Worm (Caenorhabditis elegans): Measurements from ENCODE around the gene unc-60.

The unc-60 gene

ce11 chrV:1472569-1472968 is 2.3 kb upstream of the unc-60 start:
- TF ChIP-seq dao-5 (tag; optimal IDR thresholded peaks at IDR 0.05) = no peak
- TF ChIP-seq W03F9.2 (tag; optimal IDR thresholded peaks at IDR 0.05) = no peak
- TF ChIP-seq him-1 (tag; optimal IDR thresholded peaks at IDR 0.05) = no peak

- TF ChIP-seq W03F9.2 (tag; optimal IDR thresholded peaks at IDR 0.05) (no peak), him-1 (tag; optimal IDR thresholded peaks at IDR 0.05) (no peak), dao-5 (tag; optimal IDR thresholded peaks at IDR 0.05) (no peak)
Measured at ce11 chrV:1476284-1476792, 1.5 kb downstream of the unc-60 start.

DNA sequence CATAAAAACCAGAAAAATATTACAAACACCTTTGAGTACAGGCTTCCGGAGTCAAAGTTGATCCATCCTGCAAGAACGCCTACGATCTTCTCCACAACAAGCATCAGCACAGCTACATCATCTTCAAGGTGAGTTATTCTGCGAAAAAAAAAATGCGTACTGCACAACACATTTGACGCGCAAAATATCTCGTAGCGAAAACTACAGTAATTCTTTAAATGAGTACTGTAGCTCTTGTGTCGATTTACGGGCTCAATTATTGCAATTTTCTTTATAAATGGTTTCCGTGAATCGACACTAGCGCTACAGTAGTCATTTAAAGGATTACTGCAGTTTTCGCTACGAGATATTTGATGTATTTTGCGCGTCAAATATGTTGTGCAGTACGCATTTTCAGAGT is 2.0 kb downstream of the unc-60 start:
- TF ChIP-seq dao-5 (tag; optimal IDR thresholded peaks at IDR 0.05) = no peak
- no peak for TF ChIP-seq him-1 (tag; optimal IDR thresholded peaks at IDR 0.05)
- no peak for TF ChIP-seq W03F9.2 (tag; optimal IDR thresholded peaks at IDR 0.05)

DNA sequence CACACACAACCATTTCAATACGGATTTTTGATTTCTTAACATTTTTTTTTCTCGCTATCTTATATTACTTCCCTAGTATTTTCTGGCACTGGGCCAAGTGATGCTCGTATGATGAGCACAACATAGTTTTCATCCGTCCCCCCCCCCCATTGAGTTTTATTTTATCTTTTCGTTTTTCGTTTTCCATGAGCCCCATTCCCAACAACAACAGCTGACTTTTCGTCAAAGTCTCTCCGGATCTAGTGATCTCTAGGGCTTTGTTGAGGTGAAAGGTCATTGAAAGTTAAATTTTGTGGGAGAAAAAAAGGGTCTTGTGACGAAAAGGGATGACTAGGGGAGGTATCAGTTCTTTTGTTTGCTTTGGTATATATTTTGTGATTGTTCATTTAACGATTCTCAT is 6.0 kb downstream of the unc-60 start:
- no peak for TF ChIP-seq dao-5 (tag; optimal IDR thresholded peaks at IDR 0.05)
- no peak for TF ChIP-seq him-1 (tag; optimal IDR thresholded peaks at IDR 0.05)
- TF ChIP-seq W03F9.2 (tag; optimal IDR thresholded peaks at IDR 0.05) = no peak

DNA sequence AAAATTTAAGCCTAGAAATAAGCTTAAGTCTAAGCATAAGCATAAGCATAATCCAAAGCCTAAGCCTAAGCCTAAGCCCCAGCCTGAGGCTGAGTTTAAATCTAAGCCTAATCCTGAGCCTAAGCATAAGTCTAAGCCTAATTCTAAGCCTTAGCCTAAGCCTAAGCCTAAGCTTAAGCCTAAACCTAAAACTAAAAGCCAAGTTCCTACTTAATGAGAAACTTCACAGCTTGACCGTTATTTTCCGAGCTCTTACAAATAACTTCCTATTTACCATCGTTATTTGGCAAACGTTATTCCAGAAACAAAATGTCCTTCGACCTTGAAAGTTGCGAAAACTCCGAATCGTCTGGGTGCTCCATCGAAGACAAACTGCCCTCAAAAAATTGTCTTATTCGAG is 6.9 kb downstream of the unc-60 start, which contains the start of gene C38C3.4:
Gene C38C3.4, plus strand, starts transcription at position 301 of the 400 bp plus-strand sequence.
- TF ChIP-seq dao-5 (tag; optimal IDR thresholded peaks at IDR 0.05) = no peak

ce11 chrV:1486031-1486430 is 11.1 kb downstream of the unc-60 start:
- no peak for TF ChIP-seq W03F9.2 (tag; optimal IDR thresholded peaks at IDR 0.05)
- no peak for TF ChIP-seq dao-5 (tag; optimal IDR thresholded peaks at IDR 0.05)
- no peak for TF ChIP-seq him-1 (tag; optimal IDR thresholded peaks at IDR 0.05)

DNA sequence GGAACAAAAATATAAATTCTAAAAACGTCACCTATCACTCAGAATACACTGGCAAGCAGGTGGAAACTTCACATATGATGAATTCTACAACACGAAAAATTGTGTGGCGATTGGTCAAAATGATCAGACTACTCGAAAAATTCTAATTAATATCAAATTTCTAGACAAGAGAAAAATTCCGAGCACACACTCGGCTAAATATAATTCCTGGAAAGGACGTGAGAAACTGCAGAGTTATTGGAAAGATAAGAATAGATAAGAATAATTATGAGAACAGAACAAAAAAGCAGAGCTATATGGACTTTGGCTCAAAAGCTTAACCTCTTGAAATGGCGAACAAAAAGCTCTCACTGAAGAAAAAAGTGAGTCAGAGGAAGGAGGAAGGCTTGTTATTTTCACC is 12.4 kb downstream of the unc-60 start:
- TF ChIP-seq W03F9.2 (tag; optimal IDR thresholded peaks at IDR 0.05) (no peak), dao-5 (tag; optimal IDR thresholded peaks at IDR 0.05) (no peak), him-1 (tag; optimal IDR thresholded peaks at IDR 0.05) (no peak)

ce11 chrV:1488642-1489041 is 13.8 kb downstream of the unc-60 start:
- TF ChIP-seq W03F9.2 (tag; optimal IDR thresholded peaks at IDR 0.05) = no peak

- TF ChIP-seq him-1 (tag; optimal IDR thresholded peaks at IDR 0.05) = no peak
- TF ChIP-seq dao-5 (tag; optimal IDR thresholded peaks at IDR 0.05) = no peak
- TF ChIP-seq W03F9.2 (tag; optimal IDR thresholded peaks at IDR 0.05) = no peak
Measured at ce11 chrV:1491510-1491909, 16.6 kb downstream of the unc-60 start, which contains the start of gene C38C3.6. Gene C38C3.6 (minus strand): TSS chrV:1491610.

ce11 chrV:1494469-1494868 is 19.6 kb downstream of the unc-60 start, which contains the start of gene spig-7:
Gene spig-7 (plus strand): TSS chrV:1494769.
- TF ChIP-seq W03F9.2 (tag; optimal IDR thresholded peaks at IDR 0.05) (no peak), him-1 (tag; optimal IDR thresholded peaks at IDR 0.05) (no peak), dao-5 (tag; optimal IDR thresholded peaks at IDR 0.05) (no peak)

- TF ChIP-seq him-1 (tag; optimal IDR thresholded peaks at IDR 0.05) = no peak
- TF ChIP-seq W03F9.2 (tag; optimal IDR thresholded peaks at IDR 0.05) = no peak
- no peak for TF ChIP-seq dao-5 (tag; optimal IDR thresholded peaks at IDR 0.05)
Measured at ce11 chrV:1495334-1495733, 20.4 kb downstream of the unc-60 start, which contains the start of gene C38C3.3. Gene C38C3.3 (plus strand): TSS chrV:1495634.

DNA sequence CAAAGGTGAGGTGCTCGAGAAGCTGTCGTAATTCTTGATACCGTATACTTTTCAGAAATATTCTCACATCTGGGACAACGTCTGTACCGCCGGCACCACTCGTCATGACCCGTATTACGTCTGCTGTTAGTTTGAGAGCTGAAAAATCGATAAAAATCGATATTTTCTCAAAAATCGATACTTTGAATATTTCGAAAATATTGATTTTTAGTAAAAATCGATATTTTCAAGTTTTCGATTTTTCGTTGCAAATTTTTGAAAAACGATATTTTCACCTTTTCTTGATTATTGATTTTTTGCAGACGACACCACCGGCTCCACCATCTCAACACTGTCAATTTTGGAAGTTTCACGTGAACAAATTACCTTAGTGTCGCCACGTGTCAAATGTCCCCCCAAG is 20.9 kb downstream of the unc-60 start:
- TF ChIP-seq W03F9.2 (tag; optimal IDR thresholded peaks at IDR 0.05) (no peak), dao-5 (tag; optimal IDR thresholded peaks at IDR 0.05) (no peak), him-1 (tag; optimal IDR thresholded peaks at IDR 0.05) (no peak)

- no peak for TF ChIP-seq him-1 (tag; optimal IDR thresholded peaks at IDR 0.05)
- TF ChIP-seq W03F9.2 (tag; optimal IDR thresholded peaks at IDR 0.05) = no peak
- no peak for TF ChIP-seq dao-5 (tag; optimal IDR thresholded peaks at IDR 0.05)
Measured at ce11 chrV:1499140-1499539, 24.3 kb downstream of the unc-60 start, which contains the start of gene sru-27. Gene sru-27 (plus strand): TSS chrV:1499440.

- TF ChIP-seq W03F9.2 (tag; optimal IDR thresholded peaks at IDR 0.05) (no peak), him-1 (tag; optimal IDR thresholded peaks at IDR 0.05) (no peak), dao-5 (tag; optimal IDR thresholded peaks at IDR 0.05) (no peak)
Measured at ce11 chrV:1505995-1506394, 31.1 kb downstream of the unc-60 start, which contains the start of gene sru-28. Gene sru-28 (plus strand): TSS chrV:1506295.

ce11 chrV:1511537-1511936 is 36.7 kb downstream of the unc-60 start, which contains the start of gene nhr-260:
Gene nhr-260 (minus strand): TSS chrV:1511637.
- TF ChIP-seq W03F9.2 (tag; optimal IDR thresholded peaks at IDR 0.05) (no peak), him-1 (tag; optimal IDR thresholded peaks at IDR 0.05) (no peak), dao-5 (tag; optimal IDR thresholded peaks at IDR 0.05) (no peak)
